Worm (Caenorhabditis elegans): Measurements from ENCODE around the gene C47E8.9.

- TF ChIP-seq him-1 (tag; optimal IDR thresholded peaks at IDR 0.05): no peak
- no peak for TF ChIP-seq W03F9.2 (tag; optimal IDR thresholded peaks at IDR 0.05)
Measured at ce11 chrV:14640071-14640470, 23.0 kb upstream of the C47E8.9 start, which contains the start of gene F43D2.7.
